Worm (Caenorhabditis elegans) whole organism, L4 larva: ENCODE data around the gene C02B8.12.
A peak's percentile ranks its signal among the peaks of the same experiment; 100 is the strongest.

Experiments used
- D1046.2 ChIP-seq: fragments of 200-800 bp; sonication (Bioruptor generic); IDR thresholded peaks from 2 replicates; pipeline ENCODE4 v1.3.6; 2022; ENCODE audit warnings: missing genetic modification characterization, missing compliant biosample characterization
- F10B5.3 ChIP-seq: sonication (generic microtip); optimal IDR thresholded peaks from 2 replicates; lab custom pipeline; 2016; ENCODE audit warnings: mild to moderate bottlenecking, missing genetic modification characterization, missing compliant biosample characterization
- F26F4.8 ChIP-seq: fragments of 200-800 bp; sonication (Bioruptor generic); conservative IDR thresholded peaks from 2 replicates; pipeline ENCODE4 v1.3.6; 2022; ENCODE audit warnings: missing genetic modification characterization, missing compliant biosample characterization
- F44E2.7 ChIP-seq: fragments of 200-800 bp; sonication (Bioruptor generic); IDR thresholded peaks from 2 replicates; pipeline ENCODE4 v2.1.2; 2022; ENCODE audit warnings: missing genetic modification characterization, missing compliant biosample characterization
- Y105C5A.15 ChIP-seq: fragments of 200-800 bp; sonication (Bioruptor generic); IDR thresholded peaks from 2 replicates; pipeline ENCODE4 v1.3.6; 2022; ENCODE audit warnings: missing genetic modification characterization, missing compliant biosample characterization
- Y75B8A.6 ChIP-seq: fragments of 200-800 bp; sonication (Bioruptor generic); IDR thresholded peaks from 2 replicates; pipeline ENCODE4 v1.3.6; 2022; ENCODE audit warnings: missing genetic modification reagents, missing genetic modification characterization, missing compliant biosample characterization
- ZK337.2 ChIP-seq: fragments of 200-800 bp; sonication (Bioruptor generic); IDR thresholded peaks from 2 replicates; pipeline ENCODE4 v1.3.6; 2022; ENCODE audit warnings: missing genetic modification reagents, missing genetic modification characterization, missing compliant biosample characterization
- ama-1 ChIP-seq: fragments of 150-350 bp; optimal IDR thresholded peaks from 2 replicates; lab custom pipeline; 2014; ENCODE audit warnings: inconsistent platforms, mixed read lengths
- arid-1 ChIP-seq: fragments of 200-800 bp; sonication (Bioruptor generic); conservative IDR thresholded peaks from 2 replicates; pipeline ENCODE4 v1.3.6; 2022; ENCODE audit warnings: missing genetic modification reagents, missing genetic modification characterization, missing compliant biosample characterization
- ceh-20 ChIP-seq: fragments of 200-800 bp; sonication (Bioruptor generic); IDR thresholded peaks from 2 replicates; pipeline ENCODE4 v1.3.6; 2022; ENCODE audit warnings: missing genetic modification reagents, missing genetic modification characterization, missing compliant biosample characterization
- ceh-82 ChIP-seq: sonication (generic microtip); optimal IDR thresholded peaks from 2 replicates; lab custom pipeline; 2017; ENCODE audit warnings: missing biosample characterization, missing genetic modification characterization
- ces-1 ChIP-seq: fragments of 150-350 bp; sonication (generic microtip); optimal IDR thresholded peaks from 4 replicates; lab custom pipeline; 2014; ENCODE audit warnings: missing biosample characterization, missing genetic modification reagents, missing genetic modification characterization
- cey-2 ChIP-seq: sonication (generic microtip); optimal IDR thresholded peaks from 3 replicates; lab custom pipeline; 2017; ENCODE audit warnings: missing genetic modification characterization, mild to moderate bottlenecking, missing compliant biosample characterization, antibody characterized with exemption, borderline replicate concordance; ENCODE audit not compliant: insufficient read depth
- ctbp-1 ChIP-seq: fragments of 200-800 bp; sonication (Bioruptor generic); IDR thresholded peaks from 2 replicates; pipeline ENCODE4 v1.3.6; 2022; ENCODE audit warnings: missing genetic modification reagents, missing genetic modification characterization, missing compliant biosample characterization
- daf-16 ChIP-seq, 3 experiments: sonication (generic microtip); optimal IDR thresholded peaks; 2 replicates each; lab custom pipeline; 2016 to 2017; ENCODE audit warnings: missing genetic modification characterization in 3 of 3, missing genetic modification reagents in 3 of 3, mild to moderate bottlenecking in 2 of 3, missing compliant biosample characterization in 2 of 3, missing biosample characterization in 1 of 3, moderate library complexity in 1 of 3
- daf-8 ChIP-seq: fragments of 200-800 bp; sonication (Bioruptor generic); IDR thresholded peaks from 2 replicates; pipeline ENCODE4 v1.3.6; 2022; ENCODE audit warnings: missing genetic modification characterization, missing compliant biosample characterization
- dmd-8 ChIP-seq: fragments of 200-800 bp; sonication (Bioruptor generic); IDR thresholded peaks from 2 replicates; pipeline ENCODE4 v1.3.6; 2022; ENCODE audit warnings: missing genetic modification characterization, missing compliant biosample characterization
- dmd-9 ChIP-seq: fragments of 200-800 bp; sonication (Bioruptor generic); IDR thresholded peaks from 2 replicates; pipeline ENCODE4 v1.3.6; 2022; ENCODE audit warnings: missing genetic modification reagents, missing genetic modification characterization, missing compliant biosample characterization
- duxl-1 ChIP-seq: sonication (generic microtip); optimal IDR thresholded peaks from 2 replicates; lab custom pipeline; 2016; ENCODE audit warnings: mild to moderate bottlenecking, missing genetic modification characterization, moderate library complexity, missing compliant biosample characterization; ENCODE audit not compliant: poor library complexity
- egl-43 ChIP-seq: fragments of 200-800 bp; sonication (Bioruptor generic); IDR thresholded peaks from 2 replicates; pipeline ENCODE4 v1.3.6; 2022; ENCODE audit warnings: missing genetic modification reagents, missing genetic modification characterization, missing compliant biosample characterization
- fos-1 ChIP-seq: fragments of 150-350 bp; optimal IDR thresholded peaks from 2 replicates; lab custom pipeline; 2014; ENCODE audit warnings: missing biosample characterization, missing genetic modification characterization
- hif-1 ChIP-seq, 2 experiments: sonication (generic microtip); optimal IDR thresholded peaks; 2 replicates each; lab custom pipeline; 2016 to 2017; ENCODE audit warnings: missing compliant biosample characterization in 2 of 2, missing genetic modification characterization in 2 of 2, missing genetic modification reagents in 2 of 2, missing genotype in 2 of 2, mild to moderate bottlenecking in 1 of 2
- hmg-1.1 ChIP-seq: fragments of 200-800 bp; sonication (Bioruptor generic); IDR thresholded peaks from 2 replicates; pipeline ENCODE4 v1.3.6; 2022; ENCODE audit warnings: missing genetic modification reagents, missing genetic modification characterization, missing compliant biosample characterization
- jun-1 ChIP-seq: fragments of 150-350 bp; optimal IDR thresholded peaks from 2 replicates; lab custom pipeline; 2014; ENCODE audit warnings: missing biosample characterization, missing genetic modification reagents, missing genetic modification characterization
- lim-7 ChIP-seq: fragments of 200-800 bp; sonication (Bioruptor generic); IDR thresholded peaks from 2 replicates; pipeline ENCODE4 v1.3.6; 2022; ENCODE audit warnings: missing genetic modification characterization, missing compliant biosample characterization
- lin-1 ChIP-seq: fragments of 200-800 bp; sonication (Bioruptor generic); IDR thresholded peaks from 2 replicates; pipeline ENCODE4 v1.3.6; 2022; ENCODE audit warnings: missing genetic modification reagents, missing genetic modification characterization, missing compliant biosample characterization
- lir-3 ChIP-seq: sonication (generic microtip); optimal IDR thresholded peaks from 2 replicates; lab custom pipeline; 2016; ENCODE audit warnings: mild to moderate bottlenecking, missing genetic modification characterization, missing compliant biosample characterization
- lsy-2 ChIP-seq, 2 experiments: fragments of 150-350 bp in 1 of 2; sonication (generic microtip) in 1 of 2; optimal IDR thresholded peaks; 2 replicates each; lab custom pipeline; 2014 to 2017; ENCODE audit warnings: missing biosample characterization in 2 of 2, missing genetic modification characterization in 2 of 2
- madf-5 ChIP-seq, 2 experiments: fragments of 200-800 bp; sonication (Bioruptor generic); IDR thresholded peaks; 2 replicates each; pipeline ENCODE4 v1.3.6; 2022; ENCODE audit warnings: missing compliant biosample characterization in 2 of 2, missing genetic modification characterization in 2 of 2
- mdl-1 ChIP-seq, 2 experiments: fragments of 150-350 bp in 1 of 2; sonication (generic microtip) in 1 of 2; optimal IDR thresholded peaks; 2 replicates each; lab custom pipeline; 2014 to 2017; ENCODE audit warnings: missing biosample characterization in 2 of 2, missing genetic modification characterization in 2 of 2
- mep-1 ChIP-seq: fragments of 150-350 bp; sonication (generic microtip); optimal IDR thresholded peaks from 3 replicates; lab custom pipeline; 2014; ENCODE audit warnings: missing biosample characterization, missing genetic modification characterization
- mxl-3 ChIP-seq: fragments of 200-800 bp; sonication (Bioruptor generic); optimal IDR thresholded peaks from 2 replicates; lab custom pipeline; 2018; ENCODE audit warnings: mild to moderate bottlenecking, missing genetic modification characterization, missing compliant biosample characterization
- nhr-102 ChIP-seq: sonication (generic microtip); optimal IDR thresholded peaks from 2 replicates; lab custom pipeline; 2016; ENCODE audit warnings: mild to moderate bottlenecking, missing genetic modification characterization, moderate library complexity, missing compliant biosample characterization
- php-3 ChIP-seq: fragments of 200-800 bp; sonication (Bioruptor generic); IDR thresholded peaks from 2 replicates; pipeline ENCODE4 v1.3.6; 2022; ENCODE audit warnings: missing genetic modification reagents, missing genetic modification characterization, missing compliant biosample characterization
- saeg-2 ChIP-seq: fragments of 200-800 bp; sonication (Bioruptor generic); IDR thresholded peaks from 2 replicates; pipeline ENCODE4 v1.3.6; 2022; ENCODE audit warnings: missing genetic modification reagents, missing genetic modification characterization, missing compliant biosample characterization
- sdz-12 ChIP-seq: fragments of 200-800 bp; sonication (Bioruptor generic); optimal IDR thresholded peaks from 2 replicates; lab custom pipeline; 2018; ENCODE audit warnings: mild to moderate bottlenecking, missing genetic modification characterization, missing compliant biosample characterization
- set-16 ChIP-seq: fragments of 200-800 bp; sonication (Bioruptor generic); IDR thresholded peaks from 2 replicates; pipeline ENCODE4 v1.3.6; 2022; ENCODE audit warnings: missing genetic modification reagents, missing genetic modification characterization, missing compliant biosample characterization
- skn-1 ChIP-seq: fragments of 150-350 bp; optimal IDR thresholded peaks from 2 replicates; lab custom pipeline; 2014; ENCODE audit warnings: missing biosample characterization, missing genetic modification characterization
- snpc-4 ChIP-seq: fragments of 150-350 bp; optimal IDR thresholded peaks from 2 replicates; lab custom pipeline; 2014; ENCODE audit warnings: missing biosample characterization, missing genetic modification characterization
- spr-1 ChIP-seq: sonication (generic microtip); optimal IDR thresholded peaks from 2 replicates; lab custom pipeline; 2016; ENCODE audit warnings: mild to moderate bottlenecking, missing genetic modification characterization, missing compliant biosample characterization
- spr-3 ChIP-seq: fragments of 200-800 bp; sonication (Bioruptor generic); optimal IDR thresholded peaks from 2 replicates; lab custom pipeline; 2018; ENCODE audit warnings: mild to moderate bottlenecking, missing genetic modification characterization, missing compliant biosample characterization
- tra-1 ChIP-seq: fragments of 200-800 bp; sonication (Bioruptor generic); IDR thresholded peaks from 2 replicates; pipeline ENCODE4 v1.3.6; 2022; ENCODE audit warnings: missing genetic modification reagents, missing genetic modification characterization, missing compliant biosample characterization
- unc-130 ChIP-seq: sonication (generic microtip); optimal IDR thresholded peaks from 2 replicates; lab custom pipeline; 2016; ENCODE audit warnings: missing genetic modification reagents, missing genetic modification characterization, missing compliant biosample characterization
- unc-39 ChIP-seq: sonication (generic microtip); optimal IDR thresholded peaks from 2 replicates; lab custom pipeline; 2017; ENCODE audit warnings: missing biosample characterization, missing genetic modification characterization
- unc-62 ChIP-seq, 3 experiments: fragments of 150-350 bp in 1 of 3; sonication (generic microtip); optimal IDR thresholded peaks in 2 of 3; peaks in 1 of 3; 1 replicate in 1 of 3; 2 replicates in 2 of 3; lab custom pipeline; 2014 to 2017; ENCODE audit warnings: missing biosample characterization in 3 of 3, missing genetic modification characterization in 3 of 3, missing genetic modification reagents in 3 of 3, missing genotype in 1 of 3
- zfp-3 ChIP-seq: fragments of 200-800 bp; sonication (Bioruptor generic); conservative IDR thresholded peaks from 2 replicates; pipeline ENCODE4 v1.3.6; 2022; ENCODE audit warnings: missing genetic modification reagents, missing genetic modification characterization, missing compliant biosample characterization

The C02B8.12 gene

DNA sequence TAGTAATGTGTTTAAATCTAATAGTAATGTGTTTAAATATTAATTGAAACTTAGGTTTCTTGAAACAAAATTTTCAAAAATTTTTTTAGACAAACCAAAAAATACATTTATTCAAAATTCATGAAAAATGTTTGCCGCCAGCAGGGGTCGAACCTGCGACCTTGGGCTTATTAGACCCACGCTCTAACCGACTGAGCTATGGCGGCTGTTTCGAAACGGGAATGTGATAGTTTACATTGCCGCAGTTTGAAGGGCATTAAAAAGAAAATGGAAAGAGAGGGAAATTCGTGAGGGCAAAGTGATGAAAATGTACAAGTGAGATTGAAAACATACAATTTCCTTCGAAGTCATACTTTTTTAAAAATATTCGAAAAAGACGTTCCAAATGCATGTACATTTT, 33.3 kb upstream of the C02B8.12 start (continued):
- no peak for TF ChIP-seq mdl-1 (tag; optimal IDR thresholded peaks at IDR 0.05; lab: Kevin White, UChicago)
- no peak for TF ChIP-seq unc-39
- no peak for TF ChIP-seq F44E2.7 (GFP tag; lab: Robert Waterston, UW)
- TF ChIP-seq ctbp-1 (GFP tag; lab: Robert Waterston, UW), result 0 out of 2 replicates have a peak, but pooled peaks have one; percentile 25
- TF ChIP-seq D1046.2 (GFP tag; lab: Robert Waterston, UW), result no peak
- no peak for TF ChIP-seq tra-1 (GFP tag; lab: Robert Waterston, UW)
- TF ChIP-seq F10B5.3, result no peak
- 0 out of 2 replicates have a peak, but pooled peaks have one; percentile 41 for TF ChIP-seq zfp-3 (GFP tag; lab: Robert Waterston, UW)
- TF ChIP-seq dmd-8, result 0 out of 2 replicates have a peak, but pooled peaks have one; percentile 60
- 0 out of 2 replicates have a peak, but pooled peaks have one; percentile 61 for TF ChIP-seq F26F4.8 (GFP tag; lab: Robert Waterston, UW)
- TF ChIP-seq spr-3 (GFP tag; lab: Kevin White, UChicago), result no peak
- TF ChIP-seq unc-130 (GFP tag; lab: Kevin White, UChicago), result no peak

DNA sequence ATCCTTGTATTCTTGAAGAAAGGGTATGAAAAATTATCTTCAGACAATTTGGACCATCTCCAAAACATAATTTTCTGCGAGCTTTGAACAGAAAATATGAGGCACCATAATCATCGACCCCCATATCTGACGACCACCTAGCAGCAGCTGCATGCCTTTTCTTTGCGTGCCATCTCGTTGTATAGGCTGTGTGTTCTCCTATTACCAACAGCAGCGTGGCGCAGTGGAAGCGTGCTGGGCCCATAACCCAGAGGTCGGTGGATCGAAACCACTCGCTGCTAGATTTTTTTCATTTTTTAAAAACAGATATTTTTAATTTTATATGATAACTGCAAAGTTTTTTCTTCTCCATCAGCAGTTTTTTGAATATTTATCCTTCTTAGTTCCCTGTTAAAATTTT, 32.8 kb upstream of the C02B8.12 start:
- TF ChIP-seq tra-1 (GFP tag; lab: Robert Waterston, UW) (peak; percentile 50; the same call in 1 of the 2 replicates), dmd-9 (GFP tag; lab: Robert Waterston, UW) (0 out of 2 replicates have a peak, but pooled peaks have one; percentile 37), ces-1 (GFP tag; lab: Kevin White, UChicago) (no peak), egl-43 (GFP tag; lab: Robert Waterston, UW) (peak; percentile 88), ctbp-1 (GFP tag; lab: Robert Waterston, UW) (peak; percentile 50; the same call in 1 of the 2 replicates), hif-1 (tag; optimal IDR thresholded peaks at IDR 0.05; lab: Kevin White, UChicago) (no peak), skn-1 (tag; lab: Kevin White, UChicago) (no peak), dmd-8 (peak; percentile 85), hmg-1.1 (GFP tag; lab: Robert Waterston, UW) (peak; percentile 77), arid-1 (GFP tag; lab: Robert Waterston, UW) (peak; percentile 65), lsy-2 (tag; optimal IDR thresholded peaks at IDR 0.05; lab: Kevin White, UChicago) (no peak), nhr-102 (tag; lab: Kevin White, UChicago) (no peak), Y105C5A.15 (GFP tag; lab: Robert Waterston, UW) (peak; percentile 81; the same call in 1 of the 2 replicates), ama-1 (lab: Kevin White, UChicago) (no peak), saeg-2 (GFP tag; lab: Robert Waterston, UW) (0 out of 2 replicates have a peak, but pooled peaks have one; percentile 26), lin-1 (GFP tag; lab: Robert Waterston, UW) (peak; percentile 66; the same call in 1 of the 2 replicates), daf-16 (GFP tag; optimal IDR thresholded peaks at IDR 0.05; lab: Kevin White, UChicago) (no peak), daf-16 (tag; optimal IDR thresholded peaks at IDR 0.05; lab: Kevin White, UChicago) (peak; percentile 22), Y75B8A.6 (GFP tag; lab: Robert Waterston, UW) (0 out of 2 replicates have a peak, but pooled peaks have one; percentile 61), lir-3 (no peak), spr-1 (tag; lab: Kevin White, UChicago) (no peak), cey-2 (tag; lab: Kevin White, UChicago) (no peak), set-16 (peak; percentile 29; the same call in 1 of the 2 replicates), duxl-1 (tag; lab: Kevin White, UChicago) (no peak), madf-5 (GFP tag; IDR thresholded peaks at IDR 0.05; lab: Robert Waterston, UW) (peak in 1 of 2 experiments; percentile 78; a peak in 3 of 4 replicates), jun-1 (tag; lab: Kevin White, UChicago) (no peak), ZK337.2 (peak; percentile 45; the same call in 1 of the 2 replicates), unc-62 (GFP tag; optimal IDR thresholded peaks at IDR 0.05 in 1 of 2; lab: Kevin White, UChicago) (peak in 1 of 2 experiments; percentile 54), unc-62 (tag; optimal IDR thresholded peaks at IDR 0.05; lab: Kevin White, UChicago) (no peak), ceh-82 (tag; lab: Kevin White, UChicago) (no peak), daf-8 (no peak), snpc-4 (tag; lab: Kevin White, UChicago) (no peak), lim-7 (peak; percentile 85), php-3 (GFP tag; lab: Robert Waterston, UW) (peak; percentile 56), ceh-20 (GFP tag; lab: Robert Waterston, UW) (0 out of 2 replicates have a peak, but pooled peaks have one; percentile 26), sdz-12 (GFP tag; lab: Kevin White, UChicago) (no peak), fos-1 (tag; lab: Kevin White, UChicago) (no peak), F26F4.8 (GFP tag; lab: Robert Waterston, UW) (peak; percentile 77), mep-1 (tag; lab: Kevin White, UChicago) (no peak), mxl-3 (GFP tag; lab: Kevin White, UChicago) (no peak), mdl-1 (tag; optimal IDR thresholded peaks at IDR 0.05; lab: Kevin White, UChicago) (no peak)
